Worm (Caenorhabditis elegans): ENCODE data around the gene abhd-3.1.

The abhd-3.1 gene

ce11 chrV:19961971-19962370 is 6.7 kb downstream of the abhd-3.1 start:
- no peak for TF ChIP-seq attf-3 (GFP tag; conservative IDR thresholded peaks at IDR 0.05)
- TF ChIP-seq F52B5.7 (tag; optimal IDR thresholded peaks at IDR 0.05), result no peak
- no peak for TF ChIP-seq athp-1 (tag; optimal IDR thresholded peaks at IDR 0.05)
- TF ChIP-seq F57A8.1 (GFP tag; optimal IDR thresholded peaks at IDR 0.05), result no peak
- TF ChIP-seq egl-18 (GFP tag; IDR thresholded peaks at IDR 0.05), result no peak
- no peak for TF ChIP-seq F33H1.4 (GFP tag; IDR thresholded peaks at IDR 0.05)
- no peak for TF ChIP-seq mcd-1 (GFP tag; IDR thresholded peaks at IDR 0.05)

- no peak for TF ChIP-seq bed-2 (GFP tag; IDR thresholded peaks at IDR 0.05)
- TF ChIP-seq unc-130 (GFP tag; optimal IDR thresholded peaks at IDR 0.05), result no peak
- TF ChIP-seq hlh-12 (tag; optimal IDR thresholded peaks at IDR 0.05), result no peak
- no peak for TF ChIP-seq rpc-1 (optimal IDR thresholded peaks at IDR 0.05)
- TF ChIP-seq rpc-1 (tag; optimal IDR thresholded peaks at IDR 0.05), result no peak
These were observed 10.3 kb downstream of the abhd-3.1 start, which contains the start of gene srh-171 for ce11 chrV:19965626-19966025. TSS of gene srh-171 (plus strand) at chrV:19965700.

- no peak for TF ChIP-seq madf-3 (GFP tag; IDR thresholded peaks at IDR 0.05)
- TF ChIP-seq B0261.1 (tag; optimal IDR thresholded peaks at IDR 0.05), result no peak
- TF ChIP-seq lsy-27 (tag; optimal IDR thresholded peaks at IDR 0.05; ENCODE audit: borderline replicate concordance, insufficient read depth), result no peak
- no peak for TF ChIP-seq tlf-1 (GFP tag; optimal IDR thresholded peaks at IDR 0.05)
- TF ChIP-seq him-1 (tag; optimal IDR thresholded peaks at IDR 0.05), result no peak
- TF ChIP-seq B0019.2 (GFP tag; conservative IDR thresholded peaks at IDR 0.05), result no peak
- no peak for TF ChIP-seq tbp1 (GFP tag; optimal IDR thresholded peaks at IDR 0.05)
- TF ChIP-seq egrh-3 (GFP tag; IDR thresholded peaks at IDR 0.05), result no peak
- TF ChIP-seq pbrm-1 (GFP tag; IDR thresholded peaks at IDR 0.05), result no peak
- no peak for TF ChIP-seq tbx-9 (tag; optimal IDR thresholded peaks at IDR 0.05; ENCODE audit: borderline replicate concordance)
- TF ChIP-seq K11D2.4 (GFP tag; IDR thresholded peaks at IDR 0.05), result no peak
- no peak for TF ChIP-seq xnd-1 (tag; optimal IDR thresholded peaks at IDR 0.05)
- TF ChIP-seq T07F8.4 (tag; optimal IDR thresholded peaks at IDR 0.05), result no peak
- no peak for TF ChIP-seq D2030.7 (GFP tag; IDR thresholded peaks at IDR 0.05)
- no peak for TF ChIP-seq T26A5.8 (tag; optimal IDR thresholded peaks at IDR 0.05)
These were observed 17.7 kb downstream of the abhd-3.1 start, which contains the start of gene srh-173 for ce11 chrV:19972984-19973383. TSS of gene srh-173 (plus strand) at chrV:19973284.

ce11 chrV:19978220-19978619 is 22.9 kb downstream of the abhd-3.1 start, which contains the start of gene srh-183:
TSS of gene srh-183 (minus strand) at chrV:19978320.
- TF ChIP-seq chd-7 (tag; optimal IDR thresholded peaks at IDR 0.05) (no peak), hlh-26 (GFP tag; conservative IDR thresholded peaks at IDR 0.05) (no peak)

ce11 chrV:19981832-19982462 is 26.7 kb downstream of the abhd-3.1 start, which contains the start of gene Y60A3A.24:
TSS of gene Y60A3A.24 (minus strand) at chrV:19981882.
- TF ChIP-seq nhr-80 (tag; optimal IDR thresholded peaks at IDR 0.05) (peak; percentile 76), pbrm-1 (GFP tag; IDR thresholded peaks at IDR 0.05) (no peak), lin-35 (GFP tag; optimal IDR thresholded peaks at IDR 0.05) (no peak), K11D2.4 (GFP tag; IDR thresholded peaks at IDR 0.05) (no peak), aptf-2 (GFP tag; conservative IDR thresholded peaks at IDR 0.05) (no peak), snpc-1.1 (tag; optimal IDR thresholded peaks at IDR 0.05; ENCODE audit: insufficient read depth) (no peak), hmg-1.2 (GFP tag; IDR thresholded peaks at IDR 0.05) (no peak), attf-5 (GFP tag; optimal IDR thresholded peaks at IDR 0.05) (peak; percentile 37), nhr-179 (tag; optimal IDR thresholded peaks at IDR 0.05) (no peak)

All from whole organism, young adult.